Worm (Caenorhabditis elegans) whole organism, L3 larva: Measurements from ENCODE around the gene his-64.

Source experiments
- R02D3.7 ChIP-seq: fragments of 150-350 bp; optimal IDR thresholded peaks from 2 replicates; lab custom pipeline; 2014; ENCODE audit warnings: missing biosample characterization, missing genetic modification characterization
- ZK546.5 ChIP-seq: sonication (generic microtip); optimal IDR thresholded peaks from 2 replicates; lab custom pipeline; 2017; ENCODE audit warnings: missing biosample characterization, missing genetic modification characterization
- ceh-9 ChIP-seq: sonication (generic microtip); optimal IDR thresholded peaks from 2 replicates; lab custom pipeline; 2018; ENCODE audit warnings: missing biosample characterization, missing genetic modification characterization
- egl-27 ChIP-seq: sonication (generic microtip); optimal IDR thresholded peaks from 4 replicates; lab custom pipeline; 2017; ENCODE audit warnings: missing biosample characterization, missing genetic modification reagents, missing genetic modification characterization
- mml-1 ChIP-seq: fragments of 150-350 bp; sonication (generic microtip); optimal IDR thresholded peaks from 3 replicates; lab custom pipeline; 2014; ENCODE audit warnings: missing biosample characterization, missing genetic modification characterization
- nfya-1 ChIP-seq: sonication (generic microtip); optimal IDR thresholded peaks from 2 replicates; lab custom pipeline; 2017; ENCODE audit warnings: missing genetic modification characterization, mild to moderate bottlenecking, missing compliant biosample characterization, antibody characterized with exemption, moderate library complexity; ENCODE audit not compliant: insufficient read depth
- nhr-28 ChIP-seq: fragments of 150-350 bp; optimal IDR thresholded peaks from 2 replicates; lab custom pipeline; 2014; ENCODE audit warnings: missing biosample characterization, missing genetic modification characterization
- pha-4 ChIP-seq: fragments of 150-350 bp; optimal IDR thresholded peaks from 2 replicates; lab custom pipeline; 2014; ENCODE audit warnings: missing biosample characterization, missing genetic modification reagents, missing genetic modification characterization
- pqm-1 ChIP-seq: fragments of 150-350 bp; optimal IDR thresholded peaks from 2 replicates; lab custom pipeline; 2017; ENCODE audit warnings: missing biosample characterization, missing genetic modification characterization, inconsistent platforms
- sea-2 ChIP-seq: fragments of 150-350 bp; sonication (generic microtip); optimal IDR thresholded peaks from 4 replicates; lab custom pipeline; 2014; ENCODE audit warnings: missing biosample characterization, missing genetic modification reagents, missing genetic modification characterization
- skn-1 ChIP-seq: fragments of 150-350 bp; optimal IDR thresholded peaks from 2 replicates; lab custom pipeline; 2014; ENCODE audit warnings: missing biosample characterization, missing genetic modification characterization
- snpc-4 ChIP-seq: fragments of 150-350 bp; optimal IDR thresholded peaks from 2 replicates; lab custom pipeline; 2014; ENCODE audit warnings: missing biosample characterization, missing genetic modification characterization
- unc-39 ChIP-seq: sonication (generic microtip); optimal IDR thresholded peaks from 4 replicates; lab custom pipeline; 2017; ENCODE audit warnings: missing biosample characterization, missing genetic modification characterization
- ztf-11 ChIP-seq: fragments of 150-350 bp; optimal IDR thresholded peaks from 2 replicates; lab custom pipeline; 2014; ENCODE audit warnings: missing biosample characterization, missing genetic modification characterization

DNA sequence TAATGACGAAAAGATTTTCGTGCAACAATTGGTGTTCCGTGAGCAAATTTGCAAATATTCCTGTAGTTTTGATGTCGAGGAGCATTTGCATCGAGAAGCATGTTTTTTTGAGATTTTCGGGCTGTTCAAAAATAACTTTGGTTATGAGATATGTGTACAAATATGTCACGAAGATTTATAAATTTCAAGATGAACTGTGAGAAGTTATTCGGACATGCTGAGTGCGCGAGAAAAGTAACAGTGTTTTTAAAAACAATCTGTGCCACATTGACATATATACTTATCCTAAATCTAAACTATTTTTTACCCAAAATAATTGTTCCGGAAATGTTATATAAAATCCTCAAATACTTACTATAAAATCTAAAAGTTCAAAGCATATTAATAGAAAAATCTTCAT, 14.8 kb downstream of the his-64 start, which contains the start of gene F22B3.7:
- no peak for TF ChIP-seq sea-2 (GFP tag; lab: Kevin White, UChicago)
- no peak for TF ChIP-seq nfya-1 (tag; lab: Kevin White, UChicago)
- no peak for TF ChIP-seq R02D3.7 (tag; lab: Kevin White, UChicago)
- TF ChIP-seq pqm-1 (tag; lab: Kevin White, UChicago), result no peak
- TF ChIP-seq nhr-28 (tag; lab: Kevin White, UChicago), result no peak
- TF ChIP-seq ceh-9 (tag; lab: Kevin White, UChicago), result no peak
- no peak for TF ChIP-seq unc-39 (tag; lab: Kevin White, UChicago)
- TF ChIP-seq mml-1 (tag; lab: Kevin White, UChicago), result no peak
- no peak for TF ChIP-seq pha-4 (tag; lab: Kevin White, UChicago)
- no peak for TF ChIP-seq ztf-11 (tag; lab: Kevin White, UChicago)
- no peak for TF ChIP-seq snpc-4 (tag; lab: Kevin White, UChicago)
- TF ChIP-seq egl-27 (tag; lab: Kevin White, UChicago), result no peak
- TF ChIP-seq ZK546.5 (tag; lab: Kevin White, UChicago), result no peak
- TF ChIP-seq skn-1 (tag; lab: Kevin White, UChicago), result no peak
